Worm (Caenorhabditis elegans) whole organism, L2 larva: ENCODE results near the gene F22E5.22.

Experiments used
- C34F6.9 ChIP-seq: fragments of 150-350 bp; optimal IDR thresholded peaks from 2 replicates; lab custom pipeline; 2014; ENCODE audit warnings: missing biosample characterization, missing genetic modification characterization
- alr-1 ChIP-seq: fragments of 150-350 bp; optimal IDR thresholded peaks from 2 replicates; lab custom pipeline; 2014; ENCODE audit warnings: missing biosample characterization, missing genetic modification characterization
- aly-2 ChIP-seq: fragments of 150-350 bp; optimal IDR thresholded peaks from 2 replicates; lab custom pipeline; 2014; ENCODE audit warnings: missing biosample characterization, missing genetic modification characterization
- blmp-1 ChIP-seq: sonication (generic microtip); optimal IDR thresholded peaks from 2 replicates; lab custom pipeline; 2017; ENCODE audit warnings: missing genetic modification characterization, mild to moderate bottlenecking, missing compliant biosample characterization, antibody characterized with exemption, moderate library complexity; ENCODE audit not compliant: insufficient read depth
- ceh-82 ChIP-seq: fragments of 150-350 bp; optimal IDR thresholded peaks from 2 replicates; lab custom pipeline; 2014; ENCODE audit warnings: missing biosample characterization, missing genetic modification characterization
- elt-1 ChIP-seq: fragments of 150-350 bp; optimal IDR thresholded peaks from 2 replicates; lab custom pipeline; 2014; ENCODE audit warnings: missing biosample characterization, missing genetic modification characterization
- elt-3 ChIP-seq: sonication (generic microtip); optimal IDR thresholded peaks from 2 replicates; lab custom pipeline; 2017; ENCODE audit warnings: missing biosample characterization, missing genetic modification characterization
- gmeb-1 ChIP-seq: fragments of 150-350 bp; optimal IDR thresholded peaks from 2 replicates; lab custom pipeline; 2014; ENCODE audit warnings: missing biosample characterization, missing genetic modification characterization
- lin-11 ChIP-seq: fragments of 150-350 bp; sonication (generic microtip); optimal IDR thresholded peaks from 2 replicates; lab custom pipeline; 2014; ENCODE audit warnings: missing biosample characterization, missing genetic modification characterization, inconsistent platforms, mixed read lengths
- lin-13 ChIP-seq: fragments of 150-350 bp; optimal IDR thresholded peaks from 2 replicates; lab custom pipeline; 2014; ENCODE audit warnings: missing biosample characterization, missing genetic modification reagents, missing genetic modification characterization
- mab-5 ChIP-seq: fragments of 150-350 bp; optimal IDR thresholded peaks from 2 replicates; lab custom pipeline; 2014; ENCODE audit warnings: missing biosample characterization, missing genetic modification characterization
- mdl-1 ChIP-seq, 2 experiments: fragments of 150-350 bp in 1 of 2; sonication (generic microtip) in 1 of 2; optimal IDR thresholded peaks; 2 replicates each; lab custom pipeline; 2017; ENCODE audit warnings: missing biosample characterization in 2 of 2, missing genetic modification characterization in 2 of 2
- nhr-12 ChIP-seq: fragments of 150-350 bp; optimal IDR thresholded peaks from 2 replicates; lab custom pipeline; 2014; ENCODE audit warnings: missing biosample characterization, missing genetic modification characterization
- nhr-6 ChIP-seq: fragments of 150-350 bp; optimal IDR thresholded peaks from 2 replicates; lab custom pipeline; 2014; ENCODE audit warnings: missing biosample characterization, missing genetic modification characterization
- peb-1 ChIP-seq: fragments of 150-350 bp; optimal IDR thresholded peaks from 2 replicates; lab custom pipeline; 2014; ENCODE audit warnings: missing biosample characterization, missing genetic modification characterization
- snpc-4 ChIP-seq: fragments of 150-350 bp; optimal IDR thresholded peaks from 2 replicates; lab custom pipeline; 2014; ENCODE audit warnings: missing biosample characterization, missing genetic modification characterization
- unc-39 ChIP-seq: fragments of 150-350 bp; optimal IDR thresholded peaks from 2 replicates; lab custom pipeline; 2014; ENCODE audit warnings: missing biosample characterization, missing genetic modification characterization
- zag-1 ChIP-seq: fragments of 150-350 bp; optimal IDR thresholded peaks from 2 replicates; lab custom pipeline; 2014; ENCODE audit warnings: missing biosample characterization, missing genetic modification characterization
- ztf-11 ChIP-seq: sonication (generic microtip); optimal IDR thresholded peaks from 2 replicates; lab custom pipeline; 2017; ENCODE audit warnings: missing biosample characterization, missing genetic modification characterization

Gene F22E5.22

ce11 chrII:2710919-2711318, 45.2 kb downstream of the F22E5.22 start, which contains the start of gene T05A8.2:
TSS of gene T05A8.2 (minus strand) at chrII:2711019.
- TF ChIP-seq mdl-1 (tag; optimal IDR thresholded peaks at IDR 0.05; lab: Kevin White, UChicago) (no peak), snpc-4 (tag; lab: Kevin White, UChicago) (no peak), unc-39 (tag; lab: Kevin White, UChicago) (no peak), ceh-82 (tag; lab: Kevin White, UChicago) (no peak), ztf-11 (tag; lab: Kevin White, UChicago) (no peak), lin-11 (tag; lab: Kevin White, UChicago) (no peak), blmp-1 (no peak), elt-1 (tag; lab: Kevin White, UChicago) (no peak), zag-1 (tag; lab: Kevin White, UChicago) (no peak), alr-1 (tag; lab: Kevin White, UChicago) (no peak), aly-2 (tag; lab: Kevin White, UChicago) (no peak), mab-5 (no peak), elt-3 (tag; lab: Kevin White, UChicago) (no peak), peb-1 (no peak), nhr-12 (tag; lab: Kevin White, UChicago) (no peak), lin-13 (GFP tag; lab: Kevin White, UChicago) (no peak), C34F6.9 (tag; lab: Kevin White, UChicago) (no peak), gmeb-1 (tag; lab: Kevin White, UChicago) (no peak), nhr-6 (tag; lab: Kevin White, UChicago) (no peak)
- TF ChIP-seq, all 48 proteins: peak for 0
